Fruit fly (Drosophila melanogaster) whole organism, prepupa: ENCODE measurements around the gene hid.

Experiments
- CG10631 ChIP-seq: fragments of 200-800 bp; sonication (Bioruptor generic); optimal IDR thresholded peaks from 2 replicates; lab custom pipeline; 2016; ENCODE audit warnings: missing biosample characterization, missing genetic modification characterization
- CG10669 ChIP-seq: fragments of 200-800 bp; sonication (Bioruptor generic); optimal IDR thresholded peaks from 3 replicates; lab custom pipeline; 2018; ENCODE audit warnings: missing biosample characterization, mild to moderate bottlenecking, missing genetic modification characterization, moderate library complexity
- CG11294 ChIP-seq: fragments of 200-800 bp; sonication (Bioruptor generic); IDR thresholded peaks from 2 replicates; pipeline ENCODE4 v1.3.6; 2022; ENCODE audit warnings: missing biosample characterization, missing genetic modification characterization
- CG11762 ChIP-seq: fragments of 200-800 bp; sonication (Bioruptor generic); optimal IDR thresholded peaks from 3 replicates; lab custom pipeline; 2016; ENCODE audit warnings: missing biosample characterization, missing genetic modification characterization; ENCODE audit not compliant: insufficient read depth
- CG11902 ChIP-seq: fragments of 200-800 bp; sonication (Bioruptor generic); optimal IDR thresholded peaks from 3 replicates; lab custom pipeline; 2016; ENCODE audit warnings: missing biosample characterization, missing genetic modification characterization
- CG15336 ChIP-seq: fragments of 200-800 bp; sonication (Bioruptor generic); IDR thresholded peaks from 2 replicates; pipeline ENCODE4 v1.3.6; 2022; ENCODE audit warnings: missing biosample characterization, missing genetic modification characterization
- CG1621 ChIP-seq: fragments of 200-800 bp; sonication (Bioruptor generic); optimal IDR thresholded peaks from 3 replicates; lab custom pipeline; 2018; ENCODE audit warnings: missing biosample characterization, mild to moderate bottlenecking, missing genetic modification characterization
- CG16779 ChIP-seq: fragments of 200-800 bp; sonication (Bioruptor generic); optimal IDR thresholded peaks from 3 replicates; lab custom pipeline; 2017; ENCODE audit warnings: missing biosample characterization, mild to moderate bottlenecking, missing genetic modification characterization
- CG31627 ChIP-seq: fragments of 200-800 bp; sonication (Bioruptor generic); optimal IDR thresholded peaks from 3 replicates; lab custom pipeline; 2016; ENCODE audit warnings: missing biosample characterization, missing genetic modification characterization
- CG32006 ChIP-seq: fragments of 200-800 bp; sonication (Bioruptor generic); optimal IDR thresholded peaks from 3 replicates; lab custom pipeline; 2017; ENCODE audit warnings: missing biosample characterization, mild to moderate bottlenecking, missing genetic modification characterization
- CG4318 ChIP-seq: fragments of 200-800 bp; sonication (Bioruptor generic); optimal IDR thresholded peaks from 3 replicates; lab custom pipeline; 2017; ENCODE audit warnings: missing biosample characterization, mild to moderate bottlenecking, missing genetic modification characterization
- CG6163 ChIP-seq: fragments of 200-800 bp; sonication (Bioruptor generic); IDR thresholded peaks from 3 replicates; pipeline ENCODE4 v1.3.6; 2022; ENCODE audit warnings: missing biosample characterization, missing genetic modification characterization
- CG6276 ChIP-seq: fragments of 200-800 bp; sonication (Bioruptor generic); optimal IDR thresholded peaks from 2 replicates; lab custom pipeline; 2017; ENCODE audit warnings: missing biosample characterization, mild to moderate bottlenecking, missing genetic modification characterization
- CG6808 ChIP-seq: fragments of 200-800 bp; sonication (Bioruptor generic); optimal IDR thresholded peaks from 3 replicates; lab custom pipeline; 2017; ENCODE audit warnings: missing biosample characterization, missing genetic modification characterization, mild to moderate bottlenecking, moderate library complexity, missing genetic modification reagents
- CG6854 ChIP-seq: fragments of 200-800 bp; sonication (Bioruptor generic); optimal IDR thresholded peaks from 2 replicates; lab custom pipeline; 2017; ENCODE audit warnings: missing biosample characterization, mild to moderate bottlenecking, missing genetic modification characterization
- CG7368 ChIP-seq: fragments of 200-800 bp; sonication (Bioruptor generic); optimal IDR thresholded peaks from 3 replicates; lab custom pipeline; 2016; ENCODE audit warnings: missing biosample characterization, missing genetic modification characterization
- CG8119 ChIP-seq: fragments of 200-800 bp; sonication (Bioruptor generic); IDR thresholded peaks from 3 replicates; pipeline ENCODE4 v1.3.6; 2022; ENCODE audit warnings: missing biosample characterization, missing genetic modification characterization
- CG8319 ChIP-seq: fragments of 200-800 bp; sonication (Bioruptor generic); optimal IDR thresholded peaks from 3 replicates; lab custom pipeline; 2016; ENCODE audit warnings: missing biosample characterization, missing genetic modification characterization
- CG8632 ChIP-seq: fragments of 200-800 bp; sonication (Bioruptor generic); optimal IDR thresholded peaks from 3 replicates; lab custom pipeline; 2016; ENCODE audit warnings: missing biosample characterization, missing genetic modification characterization
- CG9139 ChIP-seq: fragments of 200-800 bp; sonication (Bioruptor generic); optimal IDR thresholded peaks from 3 replicates; lab custom pipeline; 2017; ENCODE audit warnings: missing biosample characterization, mild to moderate bottlenecking, missing genetic modification characterization
- Eip75B ChIP-seq: fragments of 200-800 bp; sonication (Bioruptor generic); optimal IDR thresholded peaks from 3 replicates; lab custom pipeline; 2016; ENCODE audit warnings: missing biosample characterization, missing genetic modification characterization
- Eip78C ChIP-seq: fragments of 200-800 bp; sonication (Bioruptor generic); peaks from one replicate; lab custom pipeline; 2016; ENCODE audit warnings: missing biosample characterization, missing genetic modification characterization
- Eip93F ChIP-seq: fragments of 200-800 bp; sonication (Bioruptor generic); optimal IDR thresholded peaks from 2 replicates; lab custom pipeline; 2016; ENCODE audit warnings: missing biosample characterization, mild to moderate bottlenecking, missing genetic modification characterization
- Ets21C ChIP-seq: fragments of 200-800 bp; sonication (Bioruptor generic); optimal IDR thresholded peaks from 3 replicates; lab custom pipeline; 2016; ENCODE audit warnings: missing biosample characterization, missing genetic modification characterization
- Ets96B ChIP-seq: fragments of 200-800 bp; optimal IDR thresholded peaks from 2 replicates; lab custom pipeline; 2019; ENCODE audit warnings: missing biosample characterization, mild to moderate bottlenecking, missing genetic modification characterization, moderate library complexity
- Gug ChIP-seq: fragments of 200-800 bp; sonication (Bioruptor generic); IDR thresholded peaks from 2 replicates; pipeline ENCODE4 v1.3.6; 2022; ENCODE audit warnings: missing biosample characterization, missing genetic modification characterization
- Hr38 ChIP-seq: sonication (Bioruptor generic); optimal IDR thresholded peaks from 2 replicates; lab custom pipeline; 2016; ENCODE audit warnings: missing biosample characterization, missing genetic modification characterization
- Hr39 ChIP-seq: fragments of 200-800 bp; sonication (Bioruptor generic); optimal IDR thresholded peaks from 2 replicates; lab custom pipeline; 2016; ENCODE audit warnings: missing biosample characterization, missing genetic modification characterization
- Hr4 ChIP-seq: fragments of 200-800 bp; sonication (Bioruptor generic); optimal IDR thresholded peaks from 3 replicates; lab custom pipeline; 2016; ENCODE audit warnings: missing biosample characterization, missing genetic modification characterization
- Smox ChIP-seq: fragments of 200-800 bp; sonication (Bioruptor generic); optimal IDR thresholded peaks from 3 replicates; lab custom pipeline; 2016; ENCODE audit warnings: missing biosample characterization, missing genetic modification characterization
- Sox102F ChIP-seq: fragments of 200-800 bp; sonication (Bioruptor generic); optimal IDR thresholded peaks from 2 replicates; lab custom pipeline; 2016; ENCODE audit warnings: missing biosample characterization, mild to moderate bottlenecking, missing genetic modification characterization
- Sox14 ChIP-seq: fragments of 200-800 bp; sonication (Bioruptor generic); optimal IDR thresholded peaks from 3 replicates; lab custom pipeline; 2016; ENCODE audit warnings: missing biosample characterization, missing genetic modification characterization
- achi ChIP-seq: fragments of 200-800 bp; sonication (Bioruptor generic); optimal IDR thresholded peaks from 3 replicates; lab custom pipeline; 2016; ENCODE audit warnings: missing biosample characterization, missing genetic modification characterization
- acj6 ChIP-seq: fragments of 200-800 bp; sonication (Bioruptor generic); optimal IDR thresholded peaks from 3 replicates; lab custom pipeline; 2016; ENCODE audit warnings: missing biosample characterization, missing genetic modification characterization
- cyc ChIP-seq: fragments of 200-800 bp; sonication (Bioruptor generic); optimal IDR thresholded peaks from 3 replicates; lab custom pipeline; 2016; ENCODE audit warnings: missing biosample characterization, missing genetic modification characterization
- dac ChIP-seq: fragments of 200-800 bp; sonication (Bioruptor generic); optimal IDR thresholded peaks from 2 replicates; lab custom pipeline; 2017; ENCODE audit warnings: missing biosample characterization, mild to moderate bottlenecking, missing genetic modification characterization
- dsx ChIP-seq: fragments of 200-800 bp; optimal IDR thresholded peaks from 3 replicates; lab custom pipeline; 2019; ENCODE audit warnings: missing biosample characterization, mild to moderate bottlenecking, missing genetic modification characterization, moderate library complexity; ENCODE audit not compliant: poor library complexity, severe bottlenecking
- eg ChIP-seq: fragments of 200-800 bp; sonication (Bioruptor generic); IDR thresholded peaks from 3 replicates; pipeline ENCODE4 v1.3.6; 2022; ENCODE audit warnings: missing biosample characterization, missing genetic modification characterization
- esn ChIP-seq: fragments of 200-800 bp; sonication (Bioruptor generic); optimal IDR thresholded peaks from 2 replicates; lab custom pipeline; 2016; ENCODE audit warnings: missing biosample characterization, mild to moderate bottlenecking, missing genetic modification characterization, moderate library complexity
- fd59A ChIP-seq: fragments of 200-800 bp; sonication (Bioruptor generic); optimal IDR thresholded peaks from 2 replicates; lab custom pipeline; 2017; ENCODE audit warnings: missing biosample characterization, mild to moderate bottlenecking, missing genetic modification characterization, missing genetic modification reagents
- fd85E ChIP-seq: fragments of 200-800 bp; sonication (Bioruptor generic); optimal IDR thresholded peaks from 3 replicates; lab custom pipeline; 2016; ENCODE audit warnings: missing biosample characterization, missing genetic modification characterization
- fkh ChIP-seq: fragments of 200-800 bp; sonication (Bioruptor generic); optimal IDR thresholded peaks from 3 replicates; lab custom pipeline; 2017; ENCODE audit warnings: missing biosample characterization, mild to moderate bottlenecking, missing genetic modification characterization, moderate library complexity
- net ChIP-seq: fragments of 200-800 bp; sonication (Bioruptor generic); optimal IDR thresholded peaks from 3 replicates; lab custom pipeline; 2016; ENCODE audit warnings: missing biosample characterization, missing genetic modification characterization
- pdm3 ChIP-seq: fragments of 200-800 bp; sonication (Bioruptor generic); optimal IDR thresholded peaks from 3 replicates; lab custom pipeline; 2016; ENCODE audit warnings: missing biosample characterization, missing genetic modification characterization
- salr ChIP-seq, 2 experiments: fragments of 200-800 bp; sonication (Bioruptor generic); optimal IDR thresholded peaks; 3 replicates each; lab custom pipeline; 2016 to 2018; ENCODE audit warnings: missing biosample characterization in 2 of 2, missing genetic modification characterization in 2 of 2, mild to moderate bottlenecking in 1 of 2
- spab ChIP-seq: fragments of 200-800 bp; sonication (Bioruptor generic); optimal IDR thresholded peaks from 2 replicates; lab custom pipeline; 2017; ENCODE audit warnings: missing biosample characterization, mild to moderate bottlenecking, missing genetic modification characterization, missing genetic modification reagents
- ss ChIP-seq, 2 experiments: fragments of 200-800 bp; sonication (Bioruptor generic); optimal IDR thresholded peaks; 2 replicates in 1 of 2; 3 replicates in 1 of 2; lab custom pipeline; 2017 to 2018; ENCODE audit warnings: mild to moderate bottlenecking in 2 of 2, missing biosample characterization in 2 of 2, missing genetic modification characterization in 2 of 2, moderate library complexity in 1 of 2
- svp ChIP-seq: fragments of 200-800 bp; sonication (Bioruptor generic); peaks from one replicate; lab custom pipeline; 2016; ENCODE audit warnings: missing biosample characterization, missing genetic modification characterization
- topi ChIP-seq: fragments of 200-800 bp; sonication (Bioruptor generic); optimal IDR thresholded peaks from 3 replicates; lab custom pipeline; 2016; ENCODE audit warnings: missing biosample characterization, missing genetic modification characterization
- vri ChIP-seq: fragments of 200-800 bp; sonication (Bioruptor generic); optimal IDR thresholded peaks from 3 replicates; lab custom pipeline; 2016; ENCODE audit warnings: missing biosample characterization, mild to moderate bottlenecking, missing genetic modification characterization

hid gene

dm6 chr3L:18185542-18186312 lies at the start of gene hid:
Gene hid (minus strand): TSS chr3L:18185641.
- TF ChIP-seq acj6 (GFP tag; lab: Kevin White, UChicago) (peak; percentile 96), Hr38 (peak; percentile 49), Ets21C (GFP tag; lab: Kevin White, UChicago) (peak; percentile 95), achi (peak; percentile 95), CG6163 (GFP tag; lab: Robert Waterston, UW) (peak; percentile 88), CG31627 (GFP tag; lab: Kevin White, UChicago) (peak; percentile 98), vri (GFP tag; lab: Kevin White, UChicago) (peak; percentile 92), Eip78C (peak; percentile 99), CG6808 (GFP tag; lab: Kevin White, UChicago) (peak; percentile 96), CG8119 (GFP tag; lab: Robert Waterston, UW) (peak; percentile 96), Gug (GFP tag; lab: Robert Waterston, UW) (peak; percentile 95), Sox14 (GFP tag; lab: Kevin White, UChicago) (peak; percentile 98), Hr4 (GFP tag; lab: Kevin White, UChicago) (peak; percentile 97), Ets96B (tag; lab: Kevin White, UChicago) (peak; percentile 96), CG10669 (GFP tag; lab: Kevin White, UChicago) (peak; percentile 97), fd85E (GFP tag; lab: Kevin White, UChicago) (peak; percentile 57), CG15336 (peak; percentile 89), Sox102F (peak; percentile 96), ss (GFP tag; optimal IDR thresholded peaks at IDR 0.05; lab: Kevin White, UChicago) (peak; percentile 94 to 98), CG32006 (peak; percentile 96), svp (peak; percentile 99), CG6854 (peak; percentile 93), Hr39 (GFP tag; lab: Kevin White, UChicago) (peak; percentile 98), CG9139 (GFP tag; lab: Kevin White, UChicago) (peak; percentile 85), Eip75B (GFP tag; lab: Kevin White, UChicago) (peak; percentile 96), CG10631 (GFP tag; lab: Kevin White, UChicago) (peak; percentile 93), spab (GFP tag; lab: Kevin White, UChicago) (peak; percentile 96), CG11902 (GFP tag; lab: Kevin White, UChicago) (peak; percentile 98), fd59A (peak; percentile 97), CG16779 (tag; lab: Kevin White, UChicago) (peak; percentile 91), pdm3 (GFP tag; lab: Kevin White, UChicago) (peak; percentile 97), CG8319 (GFP tag; lab: Kevin White, UChicago) (peak; percentile 92), CG1621 (tag; lab: Kevin White, UChicago) (peak; percentile 91), CG11762 (peak; percentile 96), cyc (peak; percentile 98), CG8632 (GFP tag; lab: Kevin White, UChicago) (peak; percentile 96), dsx (GFP tag; lab: Kevin White, UChicago) (peak; percentile 94), salr (GFP tag; optimal IDR thresholded peaks at IDR 0.05; lab: Kevin White, UChicago) (peak; percentile 90 to 96), eg (peak; percentile 89), Smox (GFP tag; lab: Kevin White, UChicago) (peak; percentile 97), esn (peak; percentile 98), CG7368 (peak; percentile 93), dac (peak; percentile 73), topi (GFP tag; lab: Kevin White, UChicago) (peak; percentile 97), net (GFP tag; lab: Kevin White, UChicago) (peak; percentile 95), CG11294 (peak; percentile 95), CG4318 (GFP tag; lab: Kevin White, UChicago) (peak; percentile 87), fkh (peak; percentile 84), CG6276 (peak; percentile 92), Eip93F (GFP tag; lab: Kevin White, UChicago) (peak; percentile 84)
